Worm (Caenorhabditis elegans) whole organism, L4 larva: ENCODE results near the gene tomm-70.

Experiments
- F10B5.3 ChIP-seq: sonication (generic microtip); optimal IDR thresholded peaks from 2 replicates; lab custom pipeline; 2016; ENCODE audit warnings: mild to moderate bottlenecking, missing genetic modification characterization, missing compliant biosample characterization
- F26F4.8 ChIP-seq: fragments of 200-800 bp; sonication (Bioruptor generic); conservative IDR thresholded peaks from 2 replicates; pipeline ENCODE4 v1.3.6; 2022; ENCODE audit warnings: missing genetic modification characterization, missing compliant biosample characterization
- F44E2.7 ChIP-seq: fragments of 200-800 bp; sonication (Bioruptor generic); IDR thresholded peaks from 2 replicates; pipeline ENCODE4 v2.1.2; 2022; ENCODE audit warnings: missing genetic modification characterization, missing compliant biosample characterization
- F49E8.2 ChIP-seq: sonication (generic microtip); optimal IDR thresholded peaks from 2 replicates; lab custom pipeline; 2016; ENCODE audit warnings: missing compliant biosample characterization, mild to moderate bottlenecking, missing genetic modification characterization, borderline replicate concordance
- R02D3.7 ChIP-seq: fragments of 150-350 bp; sonication (generic microtip); optimal IDR thresholded peaks from 3 replicates; lab custom pipeline; 2014; ENCODE audit warnings: missing biosample characterization, missing genetic modification characterization
- T26A8.4 ChIP-seq: fragments of 200-800 bp; sonication (Bioruptor generic); IDR thresholded peaks from 2 replicates; pipeline ENCODE4 v1.3.6; 2022; ENCODE audit warnings: missing genetic modification characterization, missing compliant biosample characterization
- Y105C5A.15 ChIP-seq: fragments of 200-800 bp; sonication (Bioruptor generic); IDR thresholded peaks from 2 replicates; pipeline ENCODE4 v1.3.6; 2022; ENCODE audit warnings: missing genetic modification characterization, missing compliant biosample characterization
- Y5F2A.4 ChIP-seq: fragments of 200-800 bp; sonication (Bioruptor generic); optimal IDR thresholded peaks from 2 replicates; lab custom pipeline; 2018; ENCODE audit warnings: mild to moderate bottlenecking, missing genetic modification characterization, missing compliant biosample characterization
- ZK337.2 ChIP-seq: fragments of 200-800 bp; sonication (Bioruptor generic); IDR thresholded peaks from 2 replicates; pipeline ENCODE4 v1.3.6; 2022; ENCODE audit warnings: missing genetic modification reagents, missing genetic modification characterization, missing compliant biosample characterization
- aha-1 ChIP-seq: fragments of 150-350 bp; peaks from one replicate; lab custom pipeline; 2014; ENCODE audit warnings: missing biosample characterization, missing genetic modification characterization
- aly-2 ChIP-seq: sonication (generic microtip); optimal IDR thresholded peaks from 2 replicates; lab custom pipeline; 2018; ENCODE audit warnings: missing biosample characterization, missing genetic modification characterization
- ama-1 ChIP-seq: fragments of 150-350 bp; optimal IDR thresholded peaks from 2 replicates; lab custom pipeline; 2014; ENCODE audit warnings: inconsistent platforms, mixed read lengths
- arid-1 ChIP-seq: fragments of 200-800 bp; sonication (Bioruptor generic); conservative IDR thresholded peaks from 2 replicates; pipeline ENCODE4 v1.3.6; 2022; ENCODE audit warnings: missing genetic modification reagents, missing genetic modification characterization, missing compliant biosample characterization
- attf-4 ChIP-seq: sonication (generic microtip); optimal IDR thresholded peaks from 3 replicates; lab custom pipeline; 2017; ENCODE audit warnings: missing biosample characterization, missing genetic modification characterization
- ces-1 ChIP-seq: fragments of 150-350 bp; sonication (generic microtip); optimal IDR thresholded peaks from 4 replicates; lab custom pipeline; 2014; ENCODE audit warnings: missing biosample characterization, missing genetic modification reagents, missing genetic modification characterization
- daf-16 ChIP-seq, 3 experiments: sonication (generic microtip); optimal IDR thresholded peaks; 2 replicates each; lab custom pipeline; 2016 to 2017; ENCODE audit warnings: missing genetic modification characterization in 3 of 3, missing genetic modification reagents in 3 of 3, mild to moderate bottlenecking in 2 of 3, missing compliant biosample characterization in 2 of 3, missing biosample characterization in 1 of 3, moderate library complexity in 1 of 3
- dmd-6 ChIP-seq: fragments of 200-800 bp; sonication (Bioruptor generic); IDR thresholded peaks from 2 replicates; pipeline ENCODE4 v1.3.6; 2022; ENCODE audit warnings: missing genetic modification reagents, missing genetic modification characterization, missing compliant biosample characterization
- dmd-9 ChIP-seq: fragments of 200-800 bp; sonication (Bioruptor generic); IDR thresholded peaks from 2 replicates; pipeline ENCODE4 v1.3.6; 2022; ENCODE audit warnings: missing genetic modification reagents, missing genetic modification characterization, missing compliant biosample characterization
- dpl-1 ChIP-seq: fragments of 150-350 bp; optimal IDR thresholded peaks from 2 replicates; lab custom pipeline; 2014; ENCODE audit warnings: missing biosample characterization, missing genetic modification reagents, missing genetic modification characterization
- duxl-1 ChIP-seq: sonication (generic microtip); optimal IDR thresholded peaks from 2 replicates; lab custom pipeline; 2016; ENCODE audit warnings: mild to moderate bottlenecking, missing genetic modification characterization, moderate library complexity, missing compliant biosample characterization; ENCODE audit not compliant: poor library complexity
- fos-1 ChIP-seq: fragments of 150-350 bp; optimal IDR thresholded peaks from 2 replicates; lab custom pipeline; 2014; ENCODE audit warnings: missing biosample characterization, missing genetic modification characterization
- hlh-11 ChIP-seq: fragments of 200-800 bp; sonication (Bioruptor generic); optimal IDR thresholded peaks from 2 replicates; lab custom pipeline; 2018; ENCODE audit warnings: mild to moderate bottlenecking, missing genetic modification characterization, missing compliant biosample characterization
- hlh-30 ChIP-seq: sonication (generic microtip); optimal IDR thresholded peaks from 2 replicates; lab custom pipeline; 2017; ENCODE audit warnings: antibody characterized with exemption, mild to moderate bottlenecking, missing genetic modification characterization, missing compliant biosample characterization; ENCODE audit not compliant: insufficient read depth
- lim-7 ChIP-seq: fragments of 200-800 bp; sonication (Bioruptor generic); IDR thresholded peaks from 2 replicates; pipeline ENCODE4 v1.3.6; 2022; ENCODE audit warnings: missing genetic modification characterization, missing compliant biosample characterization
- lin-1 ChIP-seq: fragments of 200-800 bp; sonication (Bioruptor generic); IDR thresholded peaks from 2 replicates; pipeline ENCODE4 v1.3.6; 2022; ENCODE audit warnings: missing genetic modification reagents, missing genetic modification characterization, missing compliant biosample characterization
- lin-13 ChIP-seq: fragments of 150-350 bp; optimal IDR thresholded peaks from 2 replicates; lab custom pipeline; 2014; ENCODE audit warnings: missing biosample characterization, missing genetic modification reagents, missing genetic modification characterization
- lin-29 ChIP-seq: fragments of 200-800 bp; sonication (Bioruptor generic); IDR thresholded peaks from 2 replicates; pipeline ENCODE4 v1.3.6; 2022; ENCODE audit warnings: missing genetic modification reagents, missing genetic modification characterization, missing compliant biosample characterization
- madf-5 ChIP-seq, 2 experiments: fragments of 200-800 bp; sonication (Bioruptor generic); IDR thresholded peaks; 2 replicates each; pipeline ENCODE4 v1.3.6; 2022; ENCODE audit warnings: missing compliant biosample characterization in 2 of 2, missing genetic modification characterization in 2 of 2
- mdl-1 ChIP-seq, 2 experiments: fragments of 150-350 bp in 1 of 2; sonication (generic microtip) in 1 of 2; optimal IDR thresholded peaks; 2 replicates each; lab custom pipeline; 2014 to 2017; ENCODE audit warnings: missing biosample characterization in 2 of 2, missing genetic modification characterization in 2 of 2
- mep-1 ChIP-seq: fragments of 150-350 bp; sonication (generic microtip); optimal IDR thresholded peaks from 3 replicates; lab custom pipeline; 2014; ENCODE audit warnings: missing biosample characterization, missing genetic modification characterization
- mes-2 ChIP-seq: sonication (generic microtip); optimal IDR thresholded peaks from 2 replicates; lab custom pipeline; 2016; ENCODE audit warnings: missing genotype, mild to moderate bottlenecking, missing genetic modification characterization, missing compliant biosample characterization; ENCODE audit not compliant: poor library complexity, severe bottlenecking
- mxl-2 ChIP-seq: fragments of 200-800 bp; sonication (Bioruptor generic); conservative IDR thresholded peaks from 2 replicates; pipeline ENCODE4 v1.3.6; 2022; ENCODE audit warnings: missing genetic modification reagents, missing genetic modification characterization, missing compliant biosample characterization
- nhr-10 ChIP-seq: fragments of 150-350 bp; optimal IDR thresholded peaks from 2 replicates; lab custom pipeline; 2014; ENCODE audit warnings: missing biosample characterization, missing genetic modification characterization
- nhr-11 ChIP-seq: fragments of 150-350 bp; optimal IDR thresholded peaks from 2 replicates; lab custom pipeline; 2014; ENCODE audit warnings: missing biosample characterization, missing genetic modification characterization
- nhr-237 ChIP-seq: sonication (generic microtip); optimal IDR thresholded peaks from 2 replicates; lab custom pipeline; 2017; ENCODE audit warnings: missing biosample characterization, missing genetic modification characterization
- nhr-25 ChIP-seq: sonication (generic microtip); optimal IDR thresholded peaks from 2 replicates; lab custom pipeline; 2017; ENCODE audit warnings: missing genetic modification characterization, mild to moderate bottlenecking, missing compliant biosample characterization, antibody characterized with exemption, moderate library complexity, borderline replicate concordance; ENCODE audit not compliant: insufficient read depth
- nhr-42 ChIP-seq: fragments of 200-800 bp; sonication (Bioruptor generic); IDR thresholded peaks from 2 replicates; pipeline ENCODE4 v1.3.6; 2022; ENCODE audit warnings: missing genetic modification characterization, missing compliant biosample characterization
- nhr-48 ChIP-seq: sonication (generic microtip); optimal IDR thresholded peaks from 2 replicates; lab custom pipeline; 2016; ENCODE audit warnings: mild to moderate bottlenecking, missing genetic modification characterization, missing compliant biosample characterization
- nhr-77 ChIP-seq: fragments of 150-350 bp; optimal IDR thresholded peaks from 2 replicates; lab custom pipeline; 2014; ENCODE audit warnings: missing biosample characterization, missing genetic modification characterization
- php-3 ChIP-seq: fragments of 200-800 bp; sonication (Bioruptor generic); IDR thresholded peaks from 2 replicates; pipeline ENCODE4 v1.3.6; 2022; ENCODE audit warnings: missing genetic modification reagents, missing genetic modification characterization, missing compliant biosample characterization
- pqm-1 ChIP-seq: sonication (generic microtip); optimal IDR thresholded peaks from 2 replicates; lab custom pipeline; 2017; ENCODE audit warnings: missing biosample characterization, missing genetic modification characterization
- rbr-2 ChIP-seq: sonication (generic microtip); optimal IDR thresholded peaks from 2 replicates; lab custom pipeline; 2016; ENCODE audit warnings: missing genotype, missing genetic modification characterization, missing compliant biosample characterization
- set-16 ChIP-seq: fragments of 200-800 bp; sonication (Bioruptor generic); IDR thresholded peaks from 2 replicates; pipeline ENCODE4 v1.3.6; 2022; ENCODE audit warnings: missing genetic modification reagents, missing genetic modification characterization, missing compliant biosample characterization
- snpc-1.2 ChIP-seq: fragments of 200-800 bp; sonication (Bioruptor generic); IDR thresholded peaks from 2 replicates; pipeline ENCODE4 v1.3.6; 2022; ENCODE audit warnings: missing genetic modification reagents, missing genetic modification characterization, missing compliant biosample characterization
- spr-1 ChIP-seq: sonication (generic microtip); optimal IDR thresholded peaks from 2 replicates; lab custom pipeline; 2016; ENCODE audit warnings: mild to moderate bottlenecking, missing genetic modification characterization, missing compliant biosample characterization
- spr-3 ChIP-seq: fragments of 200-800 bp; sonication (Bioruptor generic); optimal IDR thresholded peaks from 2 replicates; lab custom pipeline; 2018; ENCODE audit warnings: mild to moderate bottlenecking, missing genetic modification characterization, missing compliant biosample characterization
- unc-39 ChIP-seq: sonication (generic microtip); optimal IDR thresholded peaks from 2 replicates; lab custom pipeline; 2017; ENCODE audit warnings: missing biosample characterization, missing genetic modification characterization
- unc-62 ChIP-seq, 3 experiments: fragments of 150-350 bp in 1 of 3; sonication (generic microtip); optimal IDR thresholded peaks in 2 of 3; peaks in 1 of 3; 1 replicate in 1 of 3; 2 replicates in 2 of 3; lab custom pipeline; 2014 to 2017; ENCODE audit warnings: missing biosample characterization in 3 of 3, missing genetic modification characterization in 3 of 3, missing genetic modification reagents in 3 of 3, missing genotype in 1 of 3
- zfp-2 ChIP-seq: sonication (generic microtip); optimal IDR thresholded peaks from 2 replicates; lab custom pipeline; 2016; ENCODE audit warnings: mild to moderate bottlenecking, missing genetic modification characterization, missing compliant biosample characterization
- zip-11 ChIP-seq: fragments of 200-800 bp; sonication (Bioruptor generic); IDR thresholded peaks from 2 replicates; pipeline ENCODE4 v1.3.6; 2022; ENCODE audit warnings: missing genetic modification characterization, missing compliant biosample characterization
- ztf-11 ChIP-seq: fragments of 150-350 bp; optimal IDR thresholded peaks from 2 replicates; lab custom pipeline; 2014; ENCODE audit warnings: missing biosample characterization, missing genetic modification characterization

Gene tomm-70

DNA sequence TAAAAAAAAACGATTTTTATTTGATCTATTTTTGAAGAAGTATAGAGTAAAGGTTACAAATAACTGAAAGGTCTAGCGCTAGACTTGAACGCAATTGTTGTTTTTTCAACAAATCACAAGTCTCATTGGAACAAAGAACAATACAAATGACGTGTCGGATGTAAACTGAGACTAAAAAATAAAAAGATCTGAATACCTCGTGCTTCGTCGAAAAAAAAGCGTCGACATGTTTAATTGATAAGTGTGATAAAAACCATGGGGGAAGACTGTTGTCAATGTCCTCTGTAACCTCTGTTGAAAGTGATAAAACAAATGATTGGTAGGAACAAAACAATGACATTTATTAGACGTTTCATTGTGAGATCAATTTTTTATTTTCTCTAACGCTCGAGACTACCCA lies 28.2 kb upstream of the tomm-70 start (continued):
- TF ChIP-seq pqm-1 (tag; lab: Kevin White, UChicago) (peak; percentile 50), ama-1 (lab: Kevin White, UChicago) (no peak), mes-2 (tag; lab: Kevin White, UChicago) (no peak), dmd-9 (GFP tag; lab: Robert Waterston, UW) (no peak), ztf-11 (tag; lab: Kevin White, UChicago) (no peak), madf-5 (GFP tag; IDR thresholded peaks at IDR 0.05; lab: Robert Waterston, UW) (no peak), php-3 (GFP tag; lab: Robert Waterston, UW) (peak; percentile 87), unc-62 (GFP tag; optimal IDR thresholded peaks at IDR 0.05 in 1 of 2; lab: Kevin White, UChicago) (no peak), unc-62 (tag; optimal IDR thresholded peaks at IDR 0.05; lab: Kevin White, UChicago) (no peak), nhr-10 (tag; lab: Kevin White, UChicago) (no peak), fos-1 (tag; lab: Kevin White, UChicago) (no peak), dmd-6 (GFP tag; lab: Robert Waterston, UW) (peak; percentile 96), mxl-2 (GFP tag; lab: Robert Waterston, UW) (no peak), mdl-1 (tag; optimal IDR thresholded peaks at IDR 0.05; lab: Kevin White, UChicago) (peak in 1 of 2 experiments; percentile 77), lin-1 (GFP tag; lab: Robert Waterston, UW) (no peak), lin-29 (GFP tag; lab: Robert Waterston, UW) (no peak), unc-39 (no peak), F26F4.8 (GFP tag; lab: Robert Waterston, UW) (no peak), T26A8.4 (GFP tag; lab: Robert Waterston, UW) (no peak), snpc-1.2 (no peak), Y5F2A.4 (GFP tag; lab: Kevin White, UChicago) (no peak), arid-1 (GFP tag; lab: Robert Waterston, UW) (no peak), rbr-2 (tag; lab: Kevin White, UChicago) (no peak), ces-1 (GFP tag; lab: Kevin White, UChicago) (no peak), nhr-11 (tag; lab: Kevin White, UChicago) (no peak), lin-13 (no peak), set-16 (no peak), R02D3.7 (tag; lab: Kevin White, UChicago) (no peak), nhr-42 (GFP tag; lab: Robert Waterston, UW) (no peak), nhr-25 (tag; lab: Kevin White, UChicago) (peak; percentile 7), nhr-48 (tag; lab: Kevin White, UChicago) (peak; percentile 58), zfp-2 (tag; lab: Kevin White, UChicago) (no peak), ZK337.2 (GFP tag; lab: Robert Waterston, UW) (no peak), hlh-30 (peak; percentile 91), spr-3 (GFP tag; lab: Kevin White, UChicago) (no peak), aha-1 (tag; lab: Kevin White, UChicago) (no peak), Y105C5A.15 (GFP tag; lab: Robert Waterston, UW) (no peak), daf-16 (GFP tag; optimal IDR thresholded peaks at IDR 0.05; lab: Kevin White, UChicago) (no peak), daf-16 (tag; optimal IDR thresholded peaks at IDR 0.05; lab: Kevin White, UChicago) (peak; percentile 83), dpl-1 (no peak), attf-4 (tag; lab: Kevin White, UChicago) (no peak), F10B5.3 (tag; lab: Kevin White, UChicago) (no peak), lim-7 (GFP tag; lab: Robert Waterston, UW) (no peak), hlh-11 (tag; lab: Kevin White, UChicago) (peak; percentile 88), aly-2 (tag; lab: Kevin White, UChicago) (no peak), spr-1 (no peak), zip-11 (GFP tag; lab: Robert Waterston, UW) (no peak), F44E2.7 (GFP tag; lab: Robert Waterston, UW) (no peak), nhr-237 (tag; lab: Kevin White, UChicago) (no peak), nhr-77 (tag; lab: Kevin White, UChicago) (peak; percentile 70), duxl-1 (tag; lab: Kevin White, UChicago) (no peak), F49E8.2 (no peak), mep-1 (peak; percentile 46)
